Worm (Caenorhabditis elegans) whole organism, L1 larva: ENCODE results near the gene F21C10.1.
A peak's percentile ranks its signal among the peaks of the same experiment; 100 is the strongest.

Source experiments
- C16A3.4 ChIP-seq: fragments of 150-350 bp; optimal IDR thresholded peaks from 2 replicates; lab custom pipeline; 2014; ENCODE audit warnings: missing biosample characterization, missing genetic modification characterization
- C34B4.2 ChIP-seq: sonication (generic microtip); optimal IDR thresholded peaks from 2 replicates; lab custom pipeline; 2017; ENCODE audit warnings: mild to moderate bottlenecking, missing genetic modification characterization, missing compliant biosample characterization
- aha-1 ChIP-seq: fragments of 150-350 bp; optimal IDR thresholded peaks from 2 replicates; lab custom pipeline; 2014; ENCODE audit warnings: missing biosample characterization, missing genetic modification characterization
- alr-1 ChIP-seq: fragments of 200-800 bp; sonication (Bioruptor generic); optimal IDR thresholded peaks from 2 replicates; lab custom pipeline; 2018; ENCODE audit warnings: borderline replicate concordance, mild to moderate bottlenecking, missing genetic modification characterization, missing compliant biosample characterization
- aly-2 ChIP-seq: fragments of 150-350 bp; optimal IDR thresholded peaks from 2 replicates; lab custom pipeline; 2014; ENCODE audit warnings: missing biosample characterization, missing genetic modification characterization
- ama-1 ChIP-seq: fragments of 150-350 bp; optimal IDR thresholded peaks from 2 replicates; lab custom pipeline; 2014
- blmp-1 ChIP-seq: fragments of 150-350 bp; optimal IDR thresholded peaks from 2 replicates; lab custom pipeline; 2014; ENCODE audit warnings: missing biosample characterization, missing genetic modification characterization
- ceh-63 ChIP-seq: fragments of 200-800 bp; sonication (Bioruptor generic); optimal IDR thresholded peaks from 2 replicates; lab custom pipeline; 2018; ENCODE audit warnings: mild to moderate bottlenecking, missing genetic modification characterization, missing compliant biosample characterization
- ceh-88 ChIP-seq: fragments of 200-800 bp; sonication (Bioruptor generic); IDR thresholded peaks from 2 replicates; pipeline ENCODE4 v1.3.6; 2022; ENCODE audit warnings: missing genetic modification characterization, missing compliant biosample characterization
- dpl-1 ChIP-seq, 3 experiments: fragments of 150-350 bp in 2 of 3; sonication (generic microtip) in 1 of 3; optimal IDR thresholded peaks; 2 replicates each; lab custom pipeline; 2014 to 2017; ENCODE audit warnings: missing biosample characterization in 3 of 3, missing genetic modification characterization in 3 of 3, missing genetic modification reagents in 3 of 3
- efl-1 ChIP-seq, 4 experiments: fragments of 150-350 bp; optimal IDR thresholded peaks in 3 of 4; peaks in 1 of 4; 1 replicate in 1 of 4; 2 replicates in 3 of 4; lab custom pipeline; 2014; ENCODE audit warnings: missing biosample characterization in 2 of 4, missing genetic modification characterization in 2 of 4, missing genetic modification reagents in 2 of 4
- egl-13 ChIP-seq: sonication (generic microtip); optimal IDR thresholded peaks from 2 replicates; lab custom pipeline; 2016; ENCODE audit warnings: missing genotype, missing genetic modification reagents, missing genetic modification characterization, missing compliant biosample characterization
- egl-27 ChIP-seq, 2 experiments: fragments of 150-350 bp in 1 of 2; sonication (generic microtip); optimal IDR thresholded peaks; 3 replicates each; lab custom pipeline; 2017 to 2018; ENCODE audit warnings: missing biosample characterization in 2 of 2, missing genetic modification characterization in 2 of 2, missing genetic modification reagents in 2 of 2
- elt-2 ChIP-seq: sonication (generic microtip); optimal IDR thresholded peaks from 2 replicates; lab custom pipeline; 2016; ENCODE audit warnings: missing genetic modification characterization, mild to moderate bottlenecking, inconsistent platforms, missing compliant biosample characterization, missing genetic modification reagents
- elt-3 ChIP-seq, 6 experiments: fragments of 150-350 bp in 1 of 6; sonication (generic microtip); optimal IDR thresholded peaks; 2 replicates each; lab custom pipeline; 2017 to 2018; ENCODE audit warnings: missing biosample characterization in 6 of 6, missing genetic modification characterization in 6 of 6, inconsistent platforms in 1 of 6
- fkh-4 ChIP-seq: sonication (generic microtip); optimal IDR thresholded peaks from 2 replicates; lab custom pipeline; 2016; ENCODE audit warnings: missing compliant biosample characterization, missing genetic modification characterization, borderline replicate concordance
- fkh-8 ChIP-seq: sonication (generic microtip); optimal IDR thresholded peaks from 2 replicates; lab custom pipeline; 2016; ENCODE audit warnings: mild to moderate bottlenecking, missing genetic modification characterization, missing compliant biosample characterization
- fos-1 ChIP-seq: fragments of 150-350 bp; optimal IDR thresholded peaks from 2 replicates; lab custom pipeline; 2014; ENCODE audit warnings: missing biosample characterization, missing genetic modification characterization
- hpl-2 ChIP-seq: fragments of 150-350 bp; optimal IDR thresholded peaks from 2 replicates; lab custom pipeline; 2014; ENCODE audit warnings: missing biosample characterization, missing genetic modification reagents, missing genetic modification characterization
- irx-1 ChIP-seq: sonication (generic microtip); optimal IDR thresholded peaks from 2 replicates; lab custom pipeline; 2016; ENCODE audit warnings: missing genetic modification characterization, missing compliant biosample characterization
- isw-1 ChIP-seq: fragments of 200-800 bp; sonication (Bioruptor generic); IDR thresholded peaks from 2 replicates; pipeline ENCODE4 v1.3.6; 2022; ENCODE audit warnings: missing genetic modification characterization, missing compliant biosample characterization
- lin-13 ChIP-seq: fragments of 150-350 bp; optimal IDR thresholded peaks from 2 replicates; lab custom pipeline; 2014; ENCODE audit warnings: missing biosample characterization, missing genetic modification reagents, missing genetic modification characterization
- lin-14 ChIP-seq: fragments of 200-800 bp; sonication (Bioruptor generic); optimal IDR thresholded peaks from 2 replicates; lab custom pipeline; 2018; ENCODE audit warnings: mild to moderate bottlenecking, missing genetic modification characterization, moderate library complexity, missing compliant biosample characterization
- lin-39 ChIP-seq: fragments of 150-350 bp; optimal IDR thresholded peaks from 2 replicates; lab custom pipeline; 2014; ENCODE audit warnings: missing biosample characterization, missing genetic modification reagents, missing genetic modification characterization
- lir-3 ChIP-seq: sonication (generic microtip); optimal IDR thresholded peaks from 2 replicates; lab custom pipeline; 2016; ENCODE audit warnings: mild to moderate bottlenecking, missing genetic modification characterization, moderate library complexity, missing compliant biosample characterization; ENCODE audit not compliant: poor library complexity
- lsy-2 ChIP-seq, 2 experiments: fragments of 150-350 bp; optimal IDR thresholded peaks; 2 replicates each; lab custom pipeline; 2014; ENCODE audit warnings: missing biosample characterization in 2 of 2, missing genetic modification characterization in 2 of 2
- mdl-1 ChIP-seq, 2 experiments: fragments of 150-350 bp; optimal IDR thresholded peaks; 2 replicates each; lab custom pipeline; 2014 to 2017; ENCODE audit warnings: missing biosample characterization in 2 of 2, missing genetic modification characterization in 2 of 2, inconsistent platforms in 1 of 2
- mep-1 ChIP-seq: fragments of 150-350 bp; optimal IDR thresholded peaks from 2 replicates; lab custom pipeline; 2014; ENCODE audit warnings: missing biosample characterization, missing genetic modification characterization
- nhr-11 ChIP-seq: fragments of 150-350 bp; optimal IDR thresholded peaks from 2 replicates; lab custom pipeline; 2014; ENCODE audit warnings: missing biosample characterization, missing genetic modification characterization
- nhr-19 ChIP-seq: fragments of 200-800 bp; sonication (Bioruptor generic); conservative IDR thresholded peaks from 2 replicates; pipeline ENCODE4 v1.3.6; 2022; ENCODE audit warnings: missing genetic modification characterization, missing compliant biosample characterization
- nhr-20 ChIP-seq: sonication (generic microtip); optimal IDR thresholded peaks from 2 replicates; lab custom pipeline; 2016; ENCODE audit warnings: mild to moderate bottlenecking, missing genetic modification characterization, missing compliant biosample characterization
- nhr-28 ChIP-seq: fragments of 150-350 bp; optimal IDR thresholded peaks from 2 replicates; lab custom pipeline; 2014; ENCODE audit warnings: missing biosample characterization, missing genetic modification characterization
- nhr-71 ChIP-seq: sonication (generic microtip); optimal IDR thresholded peaks from 2 replicates; lab custom pipeline; 2016; ENCODE audit warnings: mild to moderate bottlenecking, missing genetic modification characterization, moderate library complexity, missing compliant biosample characterization
- nhr-76 ChIP-seq: sonication (generic microtip); optimal IDR thresholded peaks from 2 replicates; lab custom pipeline; 2017; ENCODE audit warnings: missing biosample characterization, missing genetic modification characterization
- nhr-77 ChIP-seq: fragments of 150-350 bp; optimal IDR thresholded peaks from 2 replicates; lab custom pipeline; 2014; ENCODE audit warnings: missing biosample characterization, missing genetic modification characterization
- nhr-85 ChIP-seq: sonication (generic microtip); peaks from one replicate; lab custom pipeline; 2016; ENCODE audit warnings: missing genetic modification characterization, inconsistent platforms, missing compliant biosample characterization
- nhr-90 ChIP-seq: sonication (generic microtip); optimal IDR thresholded peaks from 2 replicates; lab custom pipeline; 2016; ENCODE audit warnings: mild to moderate bottlenecking, missing genetic modification characterization, missing compliant biosample characterization; ENCODE audit not compliant: poor library complexity
- pax-3 ChIP-seq: fragments of 200-800 bp; sonication (Bioruptor generic); optimal IDR thresholded peaks from 2 replicates; lab custom pipeline; 2018; ENCODE audit warnings: mild to moderate bottlenecking, missing genetic modification characterization, moderate library complexity, missing compliant biosample characterization
- skn-1 ChIP-seq: fragments of 150-350 bp; optimal IDR thresholded peaks from 2 replicates; lab custom pipeline; 2014; ENCODE audit warnings: missing biosample characterization, missing genetic modification characterization
- unc-130 ChIP-seq: fragments of 150-350 bp; optimal IDR thresholded peaks from 2 replicates; lab custom pipeline; 2017; ENCODE audit warnings: missing biosample characterization, missing genetic modification characterization, inconsistent platforms
- unc-30 ChIP-seq: sonication (generic microtip); optimal IDR thresholded peaks from 2 replicates; lab custom pipeline; 2017; ENCODE audit warnings: missing biosample characterization, missing genetic modification characterization
- unc-98 ChIP-seq: fragments of 200-800 bp; sonication (Bioruptor generic); IDR thresholded peaks from 2 replicates; pipeline ENCODE4 v1.3.6; 2022; ENCODE audit warnings: missing genetic modification characterization, missing compliant biosample characterization
- zag-1 ChIP-seq: fragments of 150-350 bp; optimal IDR thresholded peaks from 2 replicates; lab custom pipeline; 2014; ENCODE audit warnings: missing biosample characterization, missing genetic modification characterization
- zip-4 ChIP-seq: fragments of 200-800 bp; sonication (Bioruptor generic); optimal IDR thresholded peaks from 2 replicates; lab custom pipeline; 2018; ENCODE audit warnings: mild to moderate bottlenecking, missing genetic modification characterization, moderate library complexity, missing compliant biosample characterization

The F21C10.1 gene

DNA sequence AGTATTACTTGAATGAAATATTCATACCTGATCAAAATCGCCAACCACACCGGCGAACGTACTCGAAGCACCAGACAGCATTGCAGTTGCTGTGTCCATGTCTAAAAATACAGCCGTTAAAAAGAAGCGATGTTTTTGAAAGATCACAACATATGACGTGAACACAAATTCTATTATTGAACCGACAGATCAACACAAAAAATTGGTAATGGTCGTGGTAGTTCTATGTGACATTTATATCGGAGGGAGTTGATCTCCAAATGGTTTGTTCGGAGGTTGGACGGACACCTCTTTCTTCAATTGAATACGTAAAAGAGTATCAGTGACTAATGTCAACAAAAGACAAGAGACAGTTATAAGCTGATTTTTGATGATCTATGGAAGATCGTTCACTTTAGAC, 9.2 kb downstream of the F21C10.1 start, which contains the start of gene pitr-3:
pitr-3 (minus strand) TSS at position 101 of the 400 bp plus-strand sequence.
- TF ChIP-seq nhr-28 (tag; lab: Kevin White, UChicago): no peak
- no peak for TF ChIP-seq lir-3 (tag; lab: Kevin White, UChicago)
- no peak for TF ChIP-seq isw-1 (GFP tag; lab: Robert Waterston, UW)
- TF ChIP-seq pax-3 (tag; lab: Kevin White, UChicago): no peak
- TF ChIP-seq mep-1 (tag; lab: Kevin White, UChicago): no peak
- no peak for TF ChIP-seq hpl-2 (GFP tag; lab: Kevin White, UChicago)
- no peak for TF ChIP-seq nhr-77
- no peak for TF ChIP-seq zip-4
- no peak for TF ChIP-seq C34B4.2
- no peak for TF ChIP-seq elt-2 (tag; lab: Kevin White, UChicago)

DNA sequence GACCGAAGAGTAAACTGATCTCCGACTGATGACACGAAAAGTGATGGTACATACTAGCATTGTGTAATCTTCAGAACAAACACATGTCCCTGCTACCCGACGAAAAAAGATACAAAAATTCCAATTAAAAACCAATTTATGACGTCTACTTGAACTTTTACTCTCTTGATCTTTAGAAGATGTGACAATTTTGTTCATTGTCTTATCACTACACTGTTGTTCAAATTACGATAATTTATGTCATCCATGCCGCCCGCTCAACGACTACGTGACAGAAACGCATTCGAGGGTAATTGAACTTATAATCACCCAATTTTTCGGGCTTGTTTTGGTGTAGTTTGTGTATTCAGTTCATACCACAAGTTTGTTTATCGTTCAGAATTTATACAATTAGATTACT, 11.8 kb downstream of the F21C10.1 start:
- TF ChIP-seq dpl-1 (GFP tag; optimal IDR thresholded peaks at IDR 0.05; lab: Kevin White, UChicago) (no peak), lin-14 (GFP tag; lab: Kevin White, UChicago) (peak; percentile 19), lin-13 (GFP tag; lab: Kevin White, UChicago) (no peak), C16A3.4 (no peak), efl-1 (optimal IDR thresholded peaks at IDR 0.05; lab: Kevin White, UChicago) (no peak), efl-1 (GFP tag; optimal IDR thresholded peaks at IDR 0.05 in 1 of 2; lab: Kevin White, UChicago) (peak in 1 of 2 experiments; percentile 73), nhr-71 (tag; lab: Kevin White, UChicago) (peak; percentile 14), unc-130 (tag; lab: Kevin White, UChicago) (no peak), aha-1 (tag; lab: Kevin White, UChicago) (no peak), irx-1 (tag; lab: Kevin White, UChicago) (no peak), lin-39 (no peak), blmp-1 (tag; lab: Kevin White, UChicago) (peak; percentile 60), nhr-85 (tag; lab: Kevin White, UChicago) (peak; percentile 27), fos-1 (no peak), ama-1 (lab: Kevin White, UChicago) (no peak), C34B4.2 (no peak), nhr-20 (tag; lab: Kevin White, UChicago) (peak; percentile 74), nhr-90 (tag; lab: Kevin White, UChicago) (no peak), mdl-1 (tag; optimal IDR thresholded peaks at IDR 0.05; lab: Kevin White, UChicago) (no peak), ceh-63 (GFP tag; lab: Kevin White, UChicago) (no peak), egl-13 (tag; lab: Kevin White, UChicago) (no peak), fkh-4 (tag; lab: Kevin White, UChicago) (no peak), aly-2 (tag; lab: Kevin White, UChicago) (no peak), elt-3 (tag; optimal IDR thresholded peaks at IDR 0.05; lab: Kevin White, UChicago) (peak in 2 of 6 experiments; percentile 15 to 53)

DNA sequence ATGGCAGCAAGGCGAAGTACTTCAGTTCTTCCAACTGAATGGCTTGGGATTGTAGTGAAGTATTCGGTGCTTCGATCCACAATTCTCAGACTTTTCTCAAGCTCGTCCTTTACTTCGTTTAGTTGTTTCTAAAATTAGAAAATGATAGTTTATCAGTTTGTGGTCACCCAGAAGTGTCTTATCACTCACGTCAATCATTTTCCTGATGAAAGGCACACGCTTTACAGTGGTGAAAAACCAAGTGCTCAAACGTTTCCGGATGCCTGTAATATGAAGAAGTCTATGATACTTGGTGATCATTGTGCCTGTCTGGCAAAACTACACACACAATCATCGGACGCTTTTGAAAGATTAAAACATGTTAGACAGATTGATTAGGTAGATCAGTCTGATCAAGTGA, 14.1 kb downstream of the F21C10.1 start:
- no peak for TF ChIP-seq unc-30 (tag; lab: Kevin White, UChicago)
- no peak for TF ChIP-seq fkh-8 (tag; lab: Kevin White, UChicago)
- no peak for TF ChIP-seq blmp-1 (tag; lab: Kevin White, UChicago)
- TF ChIP-seq C34B4.2: no peak
- TF ChIP-seq zag-1 (tag; lab: Kevin White, UChicago): no peak
- TF ChIP-seq nhr-11: no peak
- TF ChIP-seq aly-2 (tag; lab: Kevin White, UChicago): no peak
- TF ChIP-seq elt-2 (tag; lab: Kevin White, UChicago): peak; percentile 90
- no peak for TF ChIP-seq alr-1 (tag; lab: Kevin White, UChicago)
- no peak for TF ChIP-seq pax-3 (tag; lab: Kevin White, UChicago)
- TF ChIP-seq mep-1 (tag; lab: Kevin White, UChicago): no peak
- no peak for TF ChIP-seq nhr-19
- TF ChIP-seq nhr-76: no peak
- TF ChIP-seq nhr-71 (tag; lab: Kevin White, UChicago): no peak
- no peak for TF ChIP-seq efl-1 (optimal IDR thresholded peaks at IDR 0.05; lab: Kevin White, UChicago)
- TF ChIP-seq efl-1 (GFP tag; optimal IDR thresholded peaks at IDR 0.05 in 1 of 2; lab: Kevin White, UChicago): peak in 1 of 2 experiments; percentile 70
- TF ChIP-seq skn-1 (tag; lab: Kevin White, UChicago): no peak
- no peak for TF ChIP-seq ceh-88
- TF ChIP-seq nhr-85 (tag; lab: Kevin White, UChicago): peak; percentile 23
- TF ChIP-seq egl-27 (tag; optimal IDR thresholded peaks at IDR 0.05; lab: Kevin White, UChicago): no peak
- TF ChIP-seq unc-98 (GFP tag; lab: Robert Waterston, UW): no peak
- TF ChIP-seq lsy-2 (tag; optimal IDR thresholded peaks at IDR 0.05; lab: Kevin White, UChicago): no peak
- TF ChIP-seq, all 84 proteins: peak for 3
